Fruit fly (Drosophila melanogaster): ENCODE data around the gene PDZ-GEF.

Gene PDZ-GEF

DNA sequence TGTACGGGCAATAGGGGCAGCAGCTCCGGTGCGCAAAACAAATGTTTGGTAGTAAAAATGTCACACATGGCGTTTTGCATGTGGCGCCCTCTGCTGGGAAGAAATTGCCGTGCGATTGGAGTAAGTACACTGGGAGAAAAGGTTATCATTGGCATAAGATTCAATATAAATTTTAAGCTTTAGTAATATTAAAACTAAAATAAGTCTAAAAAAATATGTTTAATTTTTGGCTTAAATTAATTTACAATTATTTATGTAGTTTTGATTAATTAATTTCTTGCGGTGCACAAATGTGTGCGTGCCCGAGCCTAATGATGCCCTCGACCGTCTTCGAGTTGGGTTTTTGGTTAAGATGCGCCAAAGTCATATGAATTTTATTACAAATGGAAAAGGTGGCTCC lies 43.2 kb upstream of the PDZ-GEF start (continued):
- TF ChIP-seq chm (GFP tag; IDR thresholded peaks at IDR 0.05) (no peak), Dip3 (GFP tag; optimal IDR thresholded peaks at IDR 0.05) (no peak), CG10654 (GFP tag; optimal IDR thresholded peaks at IDR 0.05) (peak; percentile 58), slou (GFP tag; optimal IDR thresholded peaks at IDR 0.05) (peak; percentile 54), HHEX (GFP tag; optimal IDR thresholded peaks at IDR 0.05) (peak; percentile 63), ab (GFP tag; optimal IDR thresholded peaks at IDR 0.05) (no peak), ttk (GFP tag; IDR thresholded peaks at IDR 0.05) (peak; percentile 73), CG17359 (tag; optimal IDR thresholded peaks at IDR 0.05) (peak; percentile 67), CG15514 (GFP tag; optimal IDR thresholded peaks at IDR 0.05) (peak; percentile 36), unpg (GFP tag; optimal IDR thresholded peaks at IDR 0.05) (peak; percentile 75), al (GFP tag; IDR thresholded peaks at IDR 0.05) (peak; percentile 30; the same call in 1 of the 2 replicates), Adf1 (GFP tag; IDR thresholded peaks at IDR 0.05) (no peak), sug (tag; optimal IDR thresholded peaks at IDR 0.05) (peak; percentile 56), CG3726 (GFP tag; IDR thresholded peaks at IDR 0.05) (peak; percentile 68; the same call in 1 of the 3 replicates), BtbVII (GFP tag; optimal IDR thresholded peaks at IDR 0.05) (peak; percentile 5), croc (GFP tag; conservative IDR thresholded peaks at IDR 0.05) (peak; percentile 39; the same call in 2 of the 3 replicates), CG1647 (GFP tag; optimal IDR thresholded peaks at IDR 0.05) (peak; percentile 44), CG15073 (GFP tag; optimal IDR thresholded peaks at IDR 0.05) (no peak), dmrt99B (tag; optimal IDR thresholded peaks at IDR 0.05) (peak; percentile 78), jumu (GFP tag; optimal IDR thresholded peaks at IDR 0.05) (no peak), CG10565 (GFP tag; optimal IDR thresholded peaks at IDR 0.05) (no peak), Meics (GFP tag; optimal IDR thresholded peaks at IDR 0.05) (peak; percentile 55), bigmax (GFP tag; optimal IDR thresholded peaks at IDR 0.05) (no peak), NC2α (GFP tag; optimal IDR thresholded peaks at IDR 0.05) (no peak), CG14860 (GFP tag; IDR thresholded peaks at IDR 0.05; ENCODE audit: partially characterized antibody) (0 out of 3 replicates have a peak, but pooled peaks have one; percentile 2), jing (GFP tag; optimal IDR thresholded peaks at IDR 0.05) (peak; percentile 2), CG10543 (GFP tag; optimal IDR thresholded peaks at IDR 0.05) (peak; percentile 50), Ssrp (tag; optimal IDR thresholded peaks at IDR 0.05) (peak; percentile 70), CG10959 (GFP tag; IDR thresholded peaks at IDR 0.05) (peak; percentile 63), CG11456 (GFP tag; IDR thresholded peaks at IDR 0.05) (peak; percentile 69; the same call in 2 of the 3 replicates), tgo (GFP tag; IDR thresholded peaks at IDR 0.05) (peak; percentile 72), H2.0 (GFP tag; IDR thresholded peaks at IDR 0.05) (peak; percentile 56), CG4617 (GFP tag; optimal IDR thresholded peaks at IDR 0.05; ENCODE audit: borderline replicate concordance) (no peak), CG10979 (tag; optimal IDR thresholded peaks at IDR 0.05) (peak; percentile 77), wor (GFP tag; IDR thresholded peaks at IDR 0.05) (peak; percentile 50), CHES-1-like (GFP tag; optimal IDR thresholded peaks at IDR 0.05) (no peak), CG31388 (GFP tag; optimal IDR thresholded peaks at IDR 0.05) (peak; percentile 38), fd96Cb (tag; optimal IDR thresholded peaks at IDR 0.05) (peak; percentile 61), CG14441 (GFP tag; IDR thresholded peaks at IDR 0.05) (peak; percentile 45; the same call in 1 of the 2 replicates), CG7556 (GFP tag; optimal IDR thresholded peaks at IDR 0.05) (peak; percentile 72), YL-1 (GFP tag; optimal IDR thresholded peaks at IDR 0.05) (no peak), CG11723 (GFP tag; optimal IDR thresholded peaks at IDR 0.05) (no peak), Eip74EF (GFP tag; optimal IDR thresholded peaks at IDR 0.05) (peak in 1 of 2 experiments; percentile 29), CG32532 (GFP tag; IDR thresholded peaks at IDR 0.05) (peak; percentile 69), Drgx (GFP tag; IDR thresholded peaks at IDR 0.05) (no peak), CG1024 (GFP tag; IDR thresholded peaks at IDR 0.05) (peak; percentile 63), knrl (GFP tag; IDR thresholded peaks at IDR 0.05; ENCODE audit: partially characterized antibody) (no peak), PHDP (tag; optimal IDR thresholded peaks at IDR 0.05) (peak; percentile 61), D19A (tag; optimal IDR thresholded peaks at IDR 0.05) (peak; percentile 55), CG9609 (GFP tag; optimal IDR thresholded peaks at IDR 0.05) (no peak)

Measured in whole organism, embryonic.